Fruit fly (Drosophila melanogaster) whole organism, embryonic: Measurements from ENCODE around the gene CG2059.

ENCODE experiments used
- Aef1 ChIP-seq: fragments of 200-800 bp; sonication (Bioruptor generic); IDR thresholded peaks from 3 replicates; pipeline ENCODE4 v1.3.6; 2022; ENCODE audit warnings: missing biosample characterization, missing genetic modification characterization
- BEAF-32 ChIP-seq: fragments of 200-800 bp; sonication (Bioruptor generic); optimal IDR thresholded peaks from 3 replicates; lab custom pipeline; 2017; ENCODE audit warnings: missing biosample characterization, missing genetic modification characterization, mild to moderate bottlenecking, moderate library complexity, missing genetic modification reagents
- Bteb2 ChIP-seq: fragments of 200-800 bp; sonication (Bioruptor generic); optimal IDR thresholded peaks from 2 replicates; lab custom pipeline; 2016; ENCODE audit warnings: missing biosample characterization, missing genetic modification characterization
- CG10462 ChIP-seq: fragments of 200-800 bp; sonication (Bioruptor generic); optimal IDR thresholded peaks from 2 replicates; lab custom pipeline; 2016; ENCODE audit warnings: missing biosample characterization, missing genetic modification characterization
- CG11093 ChIP-seq: fragments of 200-800 bp; sonication (Bioruptor generic); IDR thresholded peaks from 3 replicates; pipeline ENCODE4 v1.3.6; 2022; ENCODE audit warnings: missing biosample characterization, missing genetic modification characterization
- CG13123 ChIP-seq: fragments of 200-800 bp; sonication (Bioruptor generic); optimal IDR thresholded peaks from 2 replicates; lab custom pipeline; 2016; ENCODE audit warnings: missing biosample characterization, missing genetic modification characterization
- CG13624 ChIP-seq: fragments of 200-800 bp; sonication (Bioruptor generic); optimal IDR thresholded peaks from 2 replicates; lab custom pipeline; 2016; ENCODE audit warnings: missing biosample characterization, missing genetic modification characterization
- CG14965 ChIP-seq: fragments of 200-800 bp; sonication (Bioruptor generic); optimal IDR thresholded peaks from 2 replicates; lab custom pipeline; 2016; ENCODE audit warnings: missing biosample characterization, missing genetic modification characterization, borderline replicate concordance
- CG17361 ChIP-seq: fragments of 200-800 bp; sonication (Bioruptor generic); IDR thresholded peaks from 3 replicates; pipeline ENCODE4 v1.3.6; 2022; ENCODE audit warnings: missing biosample characterization, missing genetic modification characterization
- CG18011 ChIP-seq: fragments of 200-800 bp; sonication (Bioruptor generic); optimal IDR thresholded peaks from 2 replicates; lab custom pipeline; 2017; ENCODE audit warnings: missing biosample characterization, missing genetic modification characterization, mild to moderate bottlenecking, moderate library complexity, missing genotype
- CG31441 ChIP-seq: fragments of 200-800 bp; sonication (Bioruptor generic); IDR thresholded peaks from 2 replicates; pipeline ENCODE4 v1.3.6; 2022; ENCODE audit warnings: missing biosample characterization, missing genetic modification characterization
- CG32772 ChIP-seq: fragments of 200-800 bp; sonication (Bioruptor generic); IDR thresholded peaks from 2 replicates; pipeline ENCODE4 v1.3.6; 2022; ENCODE audit warnings: missing biosample characterization, missing genetic modification characterization
- CG4328 ChIP-seq: fragments of 200-800 bp; sonication (Bioruptor generic); optimal IDR thresholded peaks from 3 replicates; lab custom pipeline; 2017; ENCODE audit warnings: missing biosample characterization, missing genetic modification reagents, missing genetic modification characterization
- CG6272 ChIP-seq: fragments of 200-800 bp; sonication (Bioruptor generic); IDR thresholded peaks from 2 replicates; pipeline ENCODE4 v1.3.6; 2022; ENCODE audit warnings: missing biosample characterization, missing genetic modification characterization
- CG7372 ChIP-seq: fragments of 200-800 bp; sonication (Bioruptor generic); IDR thresholded peaks from 2 replicates; pipeline ENCODE4 v1.3.6; 2022; ENCODE audit warnings: missing biosample characterization, missing genetic modification characterization
- CG7987 ChIP-seq: fragments of 200-800 bp; sonication (Bioruptor generic); optimal IDR thresholded peaks from 2 replicates; lab custom pipeline; 2018; ENCODE audit warnings: missing biosample characterization, mild to moderate bottlenecking, missing genetic modification characterization, moderate library complexity
- CG8944 ChIP-seq: fragments of 200-800 bp; sonication (Bioruptor generic); optimal IDR thresholded peaks from 3 replicates; lab custom pipeline; 2016; ENCODE audit warnings: missing biosample characterization, missing genetic modification characterization
- CG9727 ChIP-seq: fragments of 200-800 bp; sonication (Bioruptor generic); optimal IDR thresholded peaks from 3 replicates; lab custom pipeline; 2017; ENCODE audit warnings: missing biosample characterization, mild to moderate bottlenecking, missing genetic modification characterization
- CG9817 ChIP-seq: fragments of 200-800 bp; sonication (Bioruptor generic); optimal IDR thresholded peaks from 2 replicates; lab custom pipeline; 2018; ENCODE audit warnings: missing biosample characterization, mild to moderate bottlenecking, missing genetic modification characterization, moderate library complexity
- Doc2 ChIP-seq: fragments of 200-800 bp; sonication (Bioruptor generic); IDR thresholded peaks from 2 replicates; pipeline ENCODE4 v1.3.6; 2022; ENCODE audit warnings: missing biosample characterization, missing genetic modification characterization
- Elba2 ChIP-seq: fragments of 200-800 bp; sonication (Bioruptor generic); optimal IDR thresholded peaks from 3 replicates; lab custom pipeline; 2016; ENCODE audit warnings: missing biosample characterization, missing genetic modification characterization
- Gug ChIP-seq: fragments of 200-800 bp; sonication (Bioruptor generic); IDR thresholded peaks from 4 replicates; pipeline ENCODE4 v1.3.6; 2022; ENCODE audit warnings: missing biosample characterization, missing genetic modification characterization
- HLH3B ChIP-seq: fragments of 200-800 bp; sonication (Bioruptor generic); IDR thresholded peaks from 2 replicates; pipeline ENCODE4 v1.3.6; 2022; ENCODE audit warnings: missing biosample characterization, missing genetic modification characterization
- Hsf ChIP-seq: fragments of 200-800 bp; sonication (Bioruptor generic); optimal IDR thresholded peaks from 3 replicates; lab custom pipeline; 2016; ENCODE audit warnings: missing biosample characterization, missing genetic modification characterization
- Max ChIP-seq: fragments of 200-800 bp; sonication (Bioruptor generic); optimal IDR thresholded peaks from 2 replicates; lab custom pipeline; 2016; ENCODE audit warnings: missing biosample characterization, mild to moderate bottlenecking, missing genetic modification characterization
- Neu2 ChIP-seq: fragments of 200-800 bp; sonication (Bioruptor generic); optimal IDR thresholded peaks from 3 replicates; lab custom pipeline; 2016; ENCODE audit warnings: missing biosample characterization, missing genetic modification characterization, borderline replicate concordance
- Sin3A ChIP-seq: fragments of >200 bp; optimal IDR thresholded peaks from 2 replicates; lab custom pipeline; 2018
- Tbp ChIP-seq: fragments of >200 bp; optimal IDR thresholded peaks from 2 replicates; lab custom pipeline; 2018; ENCODE audit warnings: missing biosample characterization, missing genetic modification characterization
- abd-A ChIP-seq: fragments of 200-800 bp; sonication (Bioruptor generic); optimal IDR thresholded peaks from 3 replicates; lab custom pipeline; 2019; ENCODE audit warnings: missing biosample characterization, mild to moderate bottlenecking, missing genetic modification characterization, moderate library complexity
- chm ChIP-seq: fragments of 200-800 bp; sonication (Bioruptor generic); IDR thresholded peaks from 2 replicates; pipeline ENCODE4 v1.3.6; 2022; ENCODE audit warnings: missing biosample characterization, missing genetic modification characterization
- cwo ChIP-seq: fragments of 200-800 bp; sonication (Bioruptor generic); optimal IDR thresholded peaks from 3 replicates; lab custom pipeline; 2017; ENCODE audit warnings: missing biosample characterization, missing genetic modification characterization, mild to moderate bottlenecking, moderate library complexity, missing genetic modification reagents
- danr ChIP-seq: fragments of 200-800 bp; sonication (Bioruptor generic); IDR thresholded peaks from 2 replicates; pipeline ENCODE4 v1.3.6; 2022; ENCODE audit warnings: missing biosample characterization, missing genetic modification characterization
- dati ChIP-seq: fragments of 200-800 bp; sonication (Bioruptor generic); IDR thresholded peaks from 2 replicates; pipeline ENCODE4 v1.3.6; 2022; ENCODE audit warnings: missing biosample characterization, missing genetic modification characterization
- dm ChIP-seq: fragments of 200-800 bp; sonication (Bioruptor generic); optimal IDR thresholded peaks from 3 replicates; lab custom pipeline; 2016; ENCODE audit warnings: missing biosample characterization, missing genetic modification characterization
- dpn ChIP-seq, 2 experiments: fragments of 200-800 bp; sonication (Bioruptor generic); optimal IDR thresholded peaks; 3 replicates each; lab custom pipeline; 2016; ENCODE audit warnings: missing biosample characterization in 2 of 2, missing genetic modification characterization in 2 of 2
- eyg ChIP-seq: fragments of 200-800 bp; sonication (Bioruptor generic); optimal IDR thresholded peaks from 3 replicates; lab custom pipeline; 2016; ENCODE audit warnings: missing biosample characterization, missing genetic modification characterization
- fd102C ChIP-seq: fragments of 200-800 bp; sonication (Bioruptor generic); optimal IDR thresholded peaks from 2 replicates; lab custom pipeline; 2018; ENCODE audit warnings: missing biosample characterization, mild to moderate bottlenecking, missing genetic modification characterization, moderate library complexity
- fd3F ChIP-seq: fragments of 200-800 bp; sonication (Bioruptor generic); optimal IDR thresholded peaks from 2 replicates; lab custom pipeline; 2018; ENCODE audit warnings: missing biosample characterization, mild to moderate bottlenecking, missing genetic modification characterization, moderate library complexity
- gcm2 ChIP-seq: fragments of 200-800 bp; sonication (Bioruptor generic); optimal IDR thresholded peaks from 2 replicates; lab custom pipeline; 2016; ENCODE audit warnings: missing biosample characterization, missing genetic modification characterization
- gt ChIP-seq: fragments of 200-800 bp; sonication (Bioruptor generic); IDR thresholded peaks from 2 replicates; pipeline ENCODE4 v1.3.6; 2022; ENCODE audit warnings: missing biosample characterization, missing genetic modification characterization
- ken ChIP-seq: fragments of 200-800 bp; sonication (Bioruptor generic); IDR thresholded peaks from 3 replicates; pipeline ENCODE4 v1.3.6; 2022; ENCODE audit warnings: missing biosample characterization, missing genetic modification characterization
- lbe ChIP-seq: fragments of 200-800 bp; sonication (Bioruptor generic); optimal IDR thresholded peaks from 2 replicates; lab custom pipeline; 2016; ENCODE audit warnings: missing biosample characterization, mild to moderate bottlenecking, missing genetic modification characterization
- lilli ChIP-seq: fragments of 200-800 bp; sonication (Bioruptor generic); optimal IDR thresholded peaks from 3 replicates; lab custom pipeline; 2016; ENCODE audit warnings: missing biosample characterization, missing genetic modification characterization
- nerfin-2 ChIP-seq: fragments of 200-800 bp; sonication (Bioruptor generic); IDR thresholded peaks from 2 replicates; pipeline ENCODE4 v1.3.6; 2022; ENCODE audit warnings: missing biosample characterization, missing genetic modification characterization; ENCODE audit not compliant: partially characterized antibody
- nom ChIP-seq: fragments of 200-800 bp; sonication (Bioruptor generic); optimal IDR thresholded peaks from 2 replicates; lab custom pipeline; 2017; ENCODE audit warnings: missing biosample characterization, missing genetic modification characterization, mild to moderate bottlenecking, moderate library complexity, missing genetic modification reagents
- pb ChIP-seq: fragments of 200-800 bp; sonication (Bioruptor generic); optimal IDR thresholded peaks from 3 replicates; lab custom pipeline; 2016; ENCODE audit warnings: missing biosample characterization, missing genetic modification characterization
- peb ChIP-seq: fragments of 200-800 bp; sonication (Bioruptor generic); IDR thresholded peaks from 2 replicates; pipeline ENCODE4 v1.3.6; 2022; ENCODE audit warnings: missing biosample characterization, missing genetic modification characterization
- pnt ChIP-seq: fragments of 200-800 bp; sonication (Bioruptor generic); optimal IDR thresholded peaks from 3 replicates; lab custom pipeline; 2016; ENCODE audit warnings: missing biosample characterization, missing genetic modification characterization
- sens ChIP-seq: fragments of 200-800 bp; sonication (Bioruptor generic); peaks from one replicate; lab custom pipeline; 2016; ENCODE audit warnings: missing biosample characterization, missing genetic modification characterization
- sisA ChIP-seq: fragments of 200-800 bp; sonication (Bioruptor generic); IDR thresholded peaks from 2 replicates; pipeline ENCODE4 v1.3.6; 2022; ENCODE audit warnings: missing biosample characterization, missing genetic modification characterization
- zfh2 ChIP-seq: fragments of 200-800 bp; sonication (Bioruptor generic); optimal IDR thresholded peaks from 2 replicates; lab custom pipeline; 2016; ENCODE audit warnings: missing biosample characterization, missing genetic modification characterization

CG2059 gene

dm6 chrX:7291850-7292499 lies 5.8 kb downstream of the CG2059 start (continued):
- peak; percentile 57 for TF ChIP-seq CG9817 (tag; lab: Kevin White, UChicago)
- peak; percentile 30 for TF ChIP-seq dm (GFP tag; lab: Kevin White, UChicago)
- TF ChIP-seq CG18011, result no peak
- no peak for TF ChIP-seq eyg (GFP tag; lab: Kevin White, UChicago)
- TF ChIP-seq lilli (GFP tag; lab: Kevin White, UChicago), result peak; percentile 55
- TF ChIP-seq CG6272 (GFP tag; lab: Robert Waterston, UW), result peak; percentile 56; the same call in 1 of the 2 replicates
- TF ChIP-seq dpn (GFP tag; optimal IDR thresholded peaks at IDR 0.05; lab: Kevin White, UChicago), result peak; percentile 21 to 71
- TF ChIP-seq CG9727 (GFP tag; lab: Kevin White, UChicago), result peak; percentile 94
- 0 out of 3 replicates have a peak, but pooled peaks have one; percentile 47 for TF ChIP-seq CG11093 (GFP tag; lab: Robert Waterston, UW)
- TF ChIP-seq CG14965, result no peak
- no peak for TF ChIP-seq Neu2 (GFP tag; lab: Kevin White, UChicago)
- TF ChIP-seq danr (GFP tag; lab: Robert Waterston, UW), result peak; percentile 59; the same call in 1 of the 2 replicates
- peak; percentile 38; the same call in 1 of the 2 replicates for TF ChIP-seq dati (GFP tag; lab: Robert Waterston, UW)
- TF ChIP-seq fd3F (GFP tag; lab: Kevin White, UChicago), result no peak
- TF ChIP-seq lbe (GFP tag; lab: Kevin White, UChicago), result peak; percentile 58
- no peak for TF ChIP-seq Sin3A (lab: Kevin White, UChicago)
- TF ChIP-seq cwo (GFP tag; lab: Kevin White, UChicago), result peak; percentile 19
- peak; percentile 78 for TF ChIP-seq Max
- peak; percentile 74 for TF ChIP-seq CG10462 (GFP tag; lab: Kevin White, UChicago)
- no peak for TF ChIP-seq Doc2 (GFP tag; lab: Robert Waterston, UW)
- TF ChIP-seq CG17361 (GFP tag; lab: Robert Waterston, UW), result peak; percentile 83
- TF ChIP-seq gt (GFP tag; lab: Robert Waterston, UW), result peak; percentile 64
- TF ChIP-seq CG13123, result peak; percentile 40
- TF ChIP-seq CG8944 (GFP tag; lab: Kevin White, UChicago), result peak; percentile 53
- no peak for TF ChIP-seq nerfin-2 (GFP tag; lab: Robert Waterston, UW)
- peak; percentile 63; the same call in 1 of the 3 replicates for TF ChIP-seq ken
- TF ChIP-seq CG13624, result peak; percentile 32
- peak; percentile 60 for TF ChIP-seq Elba2
- TF ChIP-seq chm (GFP tag; lab: Robert Waterston, UW), result peak; percentile 80; the same call in 1 of the 2 replicates
- TF ChIP-seq abd-A, result no peak
- TF ChIP-seq fd102C (GFP tag; lab: Kevin White, UChicago), result peak; percentile 75
- no peak; the same call in 1 of the 2 replicates for TF ChIP-seq CG32772
- no peak for TF ChIP-seq CG7987 (GFP tag; lab: Kevin White, UChicago)
- TF ChIP-seq pb (GFP tag; lab: Kevin White, UChicago), result no peak
- TF ChIP-seq Hsf, result peak; percentile 66
- peak; percentile 36; the same call in 1 of the 2 replicates for TF ChIP-seq peb
- TF ChIP-seq BEAF-32 (GFP tag; lab: Kevin White, UChicago), result no peak
- no peak for TF ChIP-seq zfh2
- TF ChIP-seq pnt (GFP tag; lab: Kevin White, UChicago), result peak; percentile 46
- TF ChIP-seq gcm2 (GFP tag; lab: Kevin White, UChicago), result peak; percentile 50
- peak; percentile 93 for TF ChIP-seq CG31441
- TF ChIP-seq nom (GFP tag; lab: Kevin White, UChicago), result peak; percentile 92
- TF ChIP-seq sens (GFP tag; lab: Kevin White, UChicago), result peak; percentile 94
- TF ChIP-seq HLH3B, result peak; percentile 77
- TF ChIP-seq Aef1 (GFP tag; lab: Robert Waterston, UW), result no peak
- no peak for TF ChIP-seq Tbp
- peak; percentile 48 for TF ChIP-seq CG4328
- peak; percentile 40; the same call in 1 of the 4 replicates for TF ChIP-seq Gug (GFP tag; lab: Robert Waterston, UW)
- peak; percentile 58 for TF ChIP-seq Bteb2 (GFP tag; lab: Kevin White, UChicago)
- TF ChIP-seq CG7372, result peak; percentile 53; the same call in 1 of the 2 replicates
- TF ChIP-seq sisA (GFP tag; lab: Robert Waterston, UW), result peak; percentile 69
